Fruit fly (Drosophila melanogaster) whole organism, embryonic: ENCODE results near the gene Socs36E.

Experiments used
- B-H1 ChIP-seq: fragments of 200-800 bp; sonication (Bioruptor generic); IDR thresholded peaks from 3 replicates; pipeline ENCODE4 v1.3.6; 2022; ENCODE audit warnings: missing biosample characterization, missing genetic modification characterization
- Bteb2 ChIP-seq: fragments of 200-800 bp; sonication (Bioruptor generic); optimal IDR thresholded peaks from 2 replicates; lab custom pipeline; 2016; ENCODE audit warnings: missing biosample characterization, missing genetic modification characterization
- CG10274 ChIP-seq: fragments of 200-800 bp; sonication (Bioruptor generic); optimal IDR thresholded peaks from 3 replicates; lab custom pipeline; 2017; ENCODE audit warnings: missing biosample characterization, mild to moderate bottlenecking, missing genetic modification characterization
- CG10959 ChIP-seq: fragments of 200-800 bp; sonication (Bioruptor generic); IDR thresholded peaks from 2 replicates; pipeline ENCODE4 v1.3.6; 2022; ENCODE audit warnings: missing biosample characterization, missing genetic modification characterization
- CG11093 ChIP-seq: fragments of 200-800 bp; sonication (Bioruptor generic); IDR thresholded peaks from 3 replicates; pipeline ENCODE4 v1.3.6; 2022; ENCODE audit warnings: missing biosample characterization, missing genetic modification characterization
- CG12942 ChIP-seq: fragments of 200-800 bp; sonication (Bioruptor generic); optimal IDR thresholded peaks from 3 replicates; lab custom pipeline; 2016; ENCODE audit warnings: missing biosample characterization, missing genetic modification characterization
- CG14014 ChIP-seq: fragments of 200-800 bp; sonication (Bioruptor generic); IDR thresholded peaks from 2 replicates; pipeline ENCODE4 v1.3.6; 2022; ENCODE audit warnings: missing biosample characterization, missing genetic modification characterization
- CG16815 ChIP-seq: fragments of 200-800 bp; sonication (Bioruptor generic); optimal IDR thresholded peaks from 3 replicates; lab custom pipeline; 2017; ENCODE audit warnings: missing biosample characterization, mild to moderate bottlenecking, missing genetic modification characterization
- CG17568 ChIP-seq: fragments of 200-800 bp; sonication (Bioruptor generic); optimal IDR thresholded peaks from 2 replicates; lab custom pipeline; 2018; ENCODE audit warnings: missing biosample characterization, mild to moderate bottlenecking, missing genetic modification characterization, moderate library complexity
- CG18011 ChIP-seq: fragments of 200-800 bp; sonication (Bioruptor generic); optimal IDR thresholded peaks from 2 replicates; lab custom pipeline; 2017; ENCODE audit warnings: missing biosample characterization, missing genetic modification characterization, mild to moderate bottlenecking, moderate library complexity, missing genotype
- CG2202 ChIP-seq: fragments of 200-800 bp; sonication (Bioruptor generic); optimal IDR thresholded peaks from 2 replicates; lab custom pipeline; 2018; ENCODE audit warnings: missing biosample characterization, mild to moderate bottlenecking, missing genetic modification characterization
- CG2712 ChIP-seq: fragments of 200-800 bp; optimal IDR thresholded peaks from 3 replicates; lab custom pipeline; 2019; ENCODE audit warnings: missing biosample characterization, mild to moderate bottlenecking, missing genetic modification characterization, moderate library complexity
- CG30403 ChIP-seq: fragments of 200-800 bp; sonication (Bioruptor generic); optimal IDR thresholded peaks from 3 replicates; lab custom pipeline; 2016; ENCODE audit warnings: missing biosample characterization, missing genetic modification characterization
- CG31365 ChIP-seq: fragments of 200-800 bp; sonication (Bioruptor generic); optimal IDR thresholded peaks from 2 replicates; lab custom pipeline; 2018; ENCODE audit warnings: missing biosample characterization, mild to moderate bottlenecking, missing genetic modification characterization
- CG33557 ChIP-seq: fragments of 200-800 bp; sonication (Bioruptor generic); optimal IDR thresholded peaks from 2 replicates; lab custom pipeline; 2019; ENCODE audit warnings: missing biosample characterization, mild to moderate bottlenecking, missing genetic modification characterization, moderate library complexity
- CG3726 ChIP-seq: fragments of 200-800 bp; sonication (Bioruptor generic); IDR thresholded peaks from 3 replicates; pipeline ENCODE4, ENCODE4 v1.3.6; 2022; ENCODE audit warnings: missing biosample characterization, missing genetic modification characterization
- CG4617 ChIP-seq: fragments of 200-800 bp; sonication (Bioruptor generic); optimal IDR thresholded peaks from 3 replicates; lab custom pipeline; 2016; ENCODE audit warnings: missing biosample characterization, missing genetic modification characterization, borderline replicate concordance
- CG6254 ChIP-seq: fragments of 200-800 bp; sonication (Bioruptor generic); optimal IDR thresholded peaks from 3 replicates; lab custom pipeline; 2017; ENCODE audit warnings: mild to moderate bottlenecking, missing biosample characterization, missing genetic modification reagents, missing genetic modification characterization
- CG7839 ChIP-seq: fragments of 200-800 bp; sonication (Bioruptor generic); optimal IDR thresholded peaks from 3 replicates; lab custom pipeline; 2018; ENCODE audit warnings: missing biosample characterization, mild to moderate bottlenecking, missing genetic modification characterization, moderate library complexity
- CG7987 ChIP-seq: fragments of 200-800 bp; sonication (Bioruptor generic); optimal IDR thresholded peaks from 2 replicates; lab custom pipeline; 2018; ENCODE audit warnings: missing biosample characterization, mild to moderate bottlenecking, missing genetic modification characterization, moderate library complexity
- CG9932 ChIP-seq: fragments of 200-800 bp; sonication (Bioruptor generic); IDR thresholded peaks from 2 replicates; pipeline ENCODE4 v1.3.6; 2022; ENCODE audit warnings: missing biosample characterization, missing genetic modification characterization
- Elba2 ChIP-seq: fragments of 200-800 bp; sonication (Bioruptor generic); optimal IDR thresholded peaks from 3 replicates; lab custom pipeline; 2016; ENCODE audit warnings: missing biosample characterization, missing genetic modification characterization
- HmgZ ChIP-seq: fragments of 200-800 bp; sonication (Bioruptor generic); optimal IDR thresholded peaks from 2 replicates; lab custom pipeline; 2018; ENCODE audit warnings: missing biosample characterization, mild to moderate bottlenecking, missing genetic modification characterization
- NFAT ChIP-seq: fragments of 200-800 bp; sonication (Bioruptor generic); IDR thresholded peaks from 2 replicates; pipeline ENCODE4 v1.3.6; 2022; ENCODE audit warnings: missing biosample characterization, missing genetic modification characterization
- Sin3A ChIP-seq: fragments of >200 bp; optimal IDR thresholded peaks from 2 replicates; lab custom pipeline; 2018
- Sox100B ChIP-seq: fragments of 200-800 bp; sonication (Bioruptor generic); optimal IDR thresholded peaks from 3 replicates; lab custom pipeline; 2018; ENCODE audit warnings: missing biosample characterization, mild to moderate bottlenecking, missing genetic modification characterization
- YL-1 ChIP-seq: fragments of 200-800 bp; sonication (Bioruptor generic); optimal IDR thresholded peaks from 3 replicates; lab custom pipeline; 2017; ENCODE audit warnings: missing biosample characterization, mild to moderate bottlenecking, missing genetic modification characterization
- cato ChIP-seq: fragments of 200-800 bp; sonication (Bioruptor generic); optimal IDR thresholded peaks from 2 replicates; lab custom pipeline; 2016; ENCODE audit warnings: missing biosample characterization, missing genetic modification characterization, borderline replicate concordance
- chm ChIP-seq: fragments of 200-800 bp; sonication (Bioruptor generic); IDR thresholded peaks from 2 replicates; pipeline ENCODE4 v1.3.6; 2022; ENCODE audit warnings: missing biosample characterization, missing genetic modification characterization
- da ChIP-seq: fragments of 200-800 bp; sonication (Bioruptor generic); optimal IDR thresholded peaks from 2 replicates; lab custom pipeline; 2016; ENCODE audit warnings: missing biosample characterization, missing genetic modification characterization
- dmrt11E ChIP-seq: fragments of 200-800 bp; sonication (Bioruptor generic); optimal IDR thresholded peaks from 3 replicates; lab custom pipeline; 2018; ENCODE audit warnings: missing biosample characterization, mild to moderate bottlenecking, missing genetic modification characterization, moderate library complexity
- dpn ChIP-seq, 2 experiments: fragments of 200-800 bp; sonication (Bioruptor generic); optimal IDR thresholded peaks; 3 replicates each; lab custom pipeline; 2016; ENCODE audit warnings: missing biosample characterization in 2 of 2, missing genetic modification characterization in 2 of 2
- fd64A ChIP-seq: fragments of 200-800 bp; sonication (Bioruptor generic); optimal IDR thresholded peaks from 3 replicates; lab custom pipeline; 2018; ENCODE audit warnings: missing biosample characterization, mild to moderate bottlenecking, missing genetic modification characterization
- gfzf ChIP-seq: fragments of 200-800 bp; sonication (Bioruptor generic); optimal IDR thresholded peaks from 2 replicates; lab custom pipeline; 2016; ENCODE audit warnings: missing biosample characterization, mild to moderate bottlenecking, missing genetic modification characterization, moderate library complexity
- jigr1 ChIP-seq: fragments of 200-800 bp; sonication (Bioruptor generic); IDR thresholded peaks from 3 replicates; pipeline ENCODE4 v1.3.6; 2022; ENCODE audit warnings: missing biosample characterization, missing genetic modification characterization
- jing ChIP-seq: fragments of 200-800 bp; sonication (Bioruptor generic); optimal IDR thresholded peaks from 2 replicates; lab custom pipeline; 2018; ENCODE audit warnings: missing biosample characterization, mild to moderate bottlenecking, missing genetic modification characterization
- maf-S ChIP-seq: fragments of 200-800 bp; sonication (Bioruptor generic); optimal IDR thresholded peaks from 2 replicates; lab custom pipeline; 2016; ENCODE audit warnings: missing biosample characterization, missing genetic modification characterization
- mirr ChIP-seq: fragments of 200-800 bp; sonication (Bioruptor generic); optimal IDR thresholded peaks from 3 replicates; lab custom pipeline; 2018; ENCODE audit warnings: missing biosample characterization, mild to moderate bottlenecking, missing genetic modification characterization
- org-1 ChIP-seq: fragments of 200-800 bp; sonication (Bioruptor generic); optimal IDR thresholded peaks from 2 replicates; lab custom pipeline; 2017; ENCODE audit warnings: missing biosample characterization, missing genetic modification characterization
- prd ChIP-seq, 3 experiments: fragments of >200 bp in 2 of 3; fragments of 200-800 bp in 1 of 3; sonication (Bioruptor generic) in 1 of 3; optimal IDR thresholded peaks in 2 of 3; IDR thresholded peaks in 1 of 3; 2 replicates in 2 of 3; 3 replicates in 1 of 3; pipeline versions ENCODE4 v1.3.6 to Lab custom; 2017 to 2022; ENCODE audit warnings: missing biosample characterization in 1 of 3, missing genetic modification characterization in 1 of 3
- pros ChIP-seq: fragments of 200-800 bp; sonication (Bioruptor generic); optimal IDR thresholded peaks from 3 replicates; lab custom pipeline; 2019; ENCODE audit warnings: missing biosample characterization, mild to moderate bottlenecking, missing genetic modification characterization, moderate library complexity
- run ChIP-seq: fragments of 200-800 bp; sonication (Bioruptor generic); optimal IDR thresholded peaks from 3 replicates; lab custom pipeline; 2018; ENCODE audit warnings: missing biosample characterization, mild to moderate bottlenecking, missing genetic modification characterization
- salm ChIP-seq: fragments of 200-800 bp; sonication (Bioruptor generic); optimal IDR thresholded peaks from 2 replicates; lab custom pipeline; 2018; ENCODE audit warnings: missing biosample characterization, mild to moderate bottlenecking, missing genetic modification characterization
- sens ChIP-seq: fragments of 200-800 bp; sonication (Bioruptor generic); peaks from one replicate; lab custom pipeline; 2016; ENCODE audit warnings: missing biosample characterization, missing genetic modification characterization
- stwl ChIP-seq: fragments of 200-800 bp; sonication (Bioruptor generic); optimal IDR thresholded peaks from 3 replicates; lab custom pipeline; 2018; ENCODE audit warnings: missing biosample characterization, mild to moderate bottlenecking, missing genetic modification characterization, moderate library complexity
- sug ChIP-seq: fragments of 200-800 bp; optimal IDR thresholded peaks from 2 replicates; lab custom pipeline; 2019; ENCODE audit warnings: missing biosample characterization, mild to moderate bottlenecking, missing genetic modification characterization, moderate library complexity
- tna ChIP-seq: fragments of 200-800 bp; sonication (Bioruptor generic); IDR thresholded peaks from 2 replicates; pipeline ENCODE4 v1.3.6; 2022; ENCODE audit warnings: missing biosample characterization, missing genetic modification characterization; ENCODE audit not compliant: partially characterized antibody
- trem ChIP-seq: fragments of 200-800 bp; optimal IDR thresholded peaks from 3 replicates; lab custom pipeline; 2019; ENCODE audit warnings: missing biosample characterization, mild to moderate bottlenecking, missing genetic modification characterization, moderate library complexity
- zen2 ChIP-seq: fragments of 200-800 bp; sonication (Bioruptor generic); IDR thresholded peaks from 3 replicates; pipeline ENCODE4 v1.3.6; 2022; ENCODE audit warnings: missing biosample characterization, missing genetic modification characterization; ENCODE audit not compliant: partially characterized antibody

The Socs36E gene

dm6 chr2L:18184648-18185243 lies 32.5 kb upstream of the Socs36E start, which contains the start of gene Ptp36E (continued):
- no peak for TF ChIP-seq HmgZ (tag; lab: Kevin White, UChicago)
- TF ChIP-seq YL-1 = no peak
- TF ChIP-seq sug (tag; lab: Kevin White, UChicago) = peak; percentile 77
- no peak for TF ChIP-seq mirr (GFP tag; lab: Kevin White, UChicago)
- TF ChIP-seq CG7839 (tag; lab: Kevin White, UChicago) = peak; percentile 81
- TF ChIP-seq CG2202 (tag; lab: Kevin White, UChicago) = no peak
- peak; percentile 80 for TF ChIP-seq CG9932 (GFP tag; lab: Robert Waterston, UW)
- TF ChIP-seq CG3726 (GFP tag; lab: Robert Waterston, UW) = no peak
- peak; percentile 78 for TF ChIP-seq CG30403 (GFP tag; lab: Kevin White, UChicago)
- no peak for TF ChIP-seq CG7987 (GFP tag; lab: Kevin White, UChicago)
- peak; percentile 43; the same call in 1 of the 2 replicates for TF ChIP-seq NFAT
- peak; percentile 59 for TF ChIP-seq cato (GFP tag; lab: Kevin White, UChicago)
- TF ChIP-seq trem = peak; percentile 72
- no peak for TF ChIP-seq fd64A (GFP tag; lab: Kevin White, UChicago)
- TF ChIP-seq pros (GFP tag; lab: Kevin White, UChicago) = no peak
- TF ChIP-seq CG18011 = peak; percentile 51
- TF ChIP-seq gfzf = no peak
- TF ChIP-seq stwl (tag; lab: Kevin White, UChicago) = no peak
- TF ChIP-seq CG10274 = peak; percentile 54
- TF ChIP-seq chm (GFP tag; lab: Robert Waterston, UW) = 0 out of 2 replicates have a peak, but pooled peaks have one; percentile 20
- TF ChIP-seq CG12942 (GFP tag; lab: Kevin White, UChicago) = peak; percentile 52
- no peak for TF ChIP-seq Sin3A (lab: Kevin White, UChicago)
- TF ChIP-seq CG16815 = peak; percentile 67
- no peak for TF ChIP-seq da (GFP tag; lab: Kevin White, UChicago)
- TF ChIP-seq zen2 (GFP tag; lab: Robert Waterston, UW) = no peak
- TF ChIP-seq CG2712 = peak; percentile 89
- no peak for TF ChIP-seq Elba2 (GFP tag; lab: Kevin White, UChicago)
- peak; percentile 42 for TF ChIP-seq run (tag; lab: Kevin White, UChicago)
- peak; percentile 77 for TF ChIP-seq salm (tag; lab: Kevin White, UChicago)
- TF ChIP-seq sens (GFP tag; lab: Kevin White, UChicago) = peak; percentile 92
- peak; percentile 32 for TF ChIP-seq CG4617 (GFP tag; lab: Kevin White, UChicago)
- TF ChIP-seq CG31365 (tag; lab: Kevin White, UChicago) = no peak
- TF ChIP-seq prd (optimal IDR thresholded peaks at IDR 0.05; lab: Kevin White, UChicago) = no peak
- peak; percentile 85 for TF ChIP-seq prd (GFP tag; IDR thresholded peaks at IDR 0.05; lab: Robert Waterston, UW)
- TF ChIP-seq tna (GFP tag; lab: Robert Waterston, UW) = no peak
- peak; percentile 81 for TF ChIP-seq CG14014 (GFP tag; lab: Robert Waterston, UW)
- peak; percentile 15 for TF ChIP-seq Bteb2
- peak; percentile 10 for TF ChIP-seq maf-S (GFP tag; lab: Kevin White, UChicago)
- no peak for TF ChIP-seq dmrt11E (tag; lab: Kevin White, UChicago)
- peak; percentile 65 for TF ChIP-seq CG17568
- TF ChIP-seq CG11093 (GFP tag; lab: Robert Waterston, UW) = peak; percentile 76
- TF ChIP-seq CG33557 (GFP tag; lab: Kevin White, UChicago) = no peak
- peak; percentile 72 for TF ChIP-seq CG6254 (GFP tag; lab: Kevin White, UChicago)
- TF ChIP-seq org-1 (GFP tag; lab: Kevin White, UChicago) = peak; percentile 79
- TF ChIP-seq B-H1 (GFP tag; lab: Robert Waterston, UW) = peak; percentile 74
- peak; percentile 88 for TF ChIP-seq Sox100B (GFP tag; lab: Kevin White, UChicago)
- TF ChIP-seq jing = no peak
- peak in 1 of 2 experiments; percentile 83 for TF ChIP-seq dpn (GFP tag; optimal IDR thresholded peaks at IDR 0.05; lab: Kevin White, UChicago)
- TF ChIP-seq jigr1 (GFP tag; lab: Robert Waterston, UW) = no peak; the same call in 2 of the 3 replicates
- peak; percentile 27; the same call in 1 of the 2 replicates for TF ChIP-seq CG10959 (GFP tag; lab: Robert Waterston, UW)
